Fruit fly (Drosophila melanogaster) whole organism, embryonic: ENCODE results near the gene CG9254.

Experiments used
- ATbp ChIP-seq: fragments of 200-800 bp; sonication (Bioruptor generic); optimal IDR thresholded peaks from 2 replicates; lab custom pipeline; 2017; ENCODE audit warnings: missing biosample characterization, mild to moderate bottlenecking, missing genetic modification characterization, missing genetic modification reagents
- B-H2 ChIP-seq: fragments of 200-800 bp; sonication (Bioruptor generic); optimal IDR thresholded peaks from 2 replicates; lab custom pipeline; 2018; ENCODE audit warnings: missing biosample characterization, mild to moderate bottlenecking, missing genetic modification characterization
- Bteb2 ChIP-seq: fragments of 200-800 bp; sonication (Bioruptor generic); optimal IDR thresholded peaks from 2 replicates; lab custom pipeline; 2016; ENCODE audit warnings: missing biosample characterization, missing genetic modification characterization
- CG10654 ChIP-seq: fragments of 200-800 bp; sonication (Bioruptor generic); optimal IDR thresholded peaks from 2 replicates; lab custom pipeline; 2016; ENCODE audit warnings: missing biosample characterization, missing genetic modification characterization
- CG10979 ChIP-seq: fragments of 200-800 bp; sonication (Bioruptor generic); optimal IDR thresholded peaks from 2 replicates; lab custom pipeline; 2018; ENCODE audit warnings: missing biosample characterization, mild to moderate bottlenecking, missing genetic modification characterization, moderate library complexity
- CG11247 ChIP-seq: fragments of 200-800 bp; sonication (Bioruptor generic); IDR thresholded peaks from 2 replicates; pipeline ENCODE4 v1.3.6; 2022; ENCODE audit warnings: missing biosample characterization, missing genetic modification characterization
- CG14441 ChIP-seq: fragments of 200-800 bp; sonication (Bioruptor generic); IDR thresholded peaks from 2 replicates; pipeline ENCODE4 v1.3.6; 2022; ENCODE audit warnings: missing biosample characterization, missing genetic modification characterization
- CG15269 ChIP-seq: fragments of 200-800 bp; sonication (Bioruptor generic); optimal IDR thresholded peaks from 2 replicates; lab custom pipeline; 2018; ENCODE audit warnings: missing biosample characterization, mild to moderate bottlenecking, missing genetic modification characterization, moderate library complexity
- CG15696 ChIP-seq: fragments of 200-800 bp; sonication (Bioruptor generic); optimal IDR thresholded peaks from 2 replicates; lab custom pipeline; 2019; ENCODE audit warnings: missing biosample characterization, mild to moderate bottlenecking, missing genetic modification characterization, moderate library complexity
- CG1602 ChIP-seq: fragments of 200-800 bp; sonication (Bioruptor generic); optimal IDR thresholded peaks from 3 replicates; lab custom pipeline; 2016; ENCODE audit warnings: missing biosample characterization, missing genetic modification characterization
- CG16863 ChIP-seq: fragments of 200-800 bp; sonication (Bioruptor generic); optimal IDR thresholded peaks from 3 replicates; lab custom pipeline; 2016; ENCODE audit warnings: missing biosample characterization, missing genetic modification characterization
- CG17568 ChIP-seq: fragments of 200-800 bp; sonication (Bioruptor generic); optimal IDR thresholded peaks from 2 replicates; lab custom pipeline; 2018; ENCODE audit warnings: missing biosample characterization, mild to moderate bottlenecking, missing genetic modification characterization, moderate library complexity
- CG17802 ChIP-seq: fragments of 200-800 bp; sonication (Bioruptor generic); optimal IDR thresholded peaks from 2 replicates; lab custom pipeline; 2018; ENCODE audit warnings: missing biosample characterization, mild to moderate bottlenecking, missing genetic modification characterization, moderate library complexity
- CG1832 ChIP-seq: fragments of 200-800 bp; sonication (Bioruptor generic); optimal IDR thresholded peaks from 2 replicates; lab custom pipeline; 2017; ENCODE audit warnings: missing biosample characterization, mild to moderate bottlenecking, missing genetic modification characterization, inconsistent platforms
- CG31224 ChIP-seq: fragments of 200-800 bp; sonication (Bioruptor generic); IDR thresholded peaks from 2 replicates; pipeline ENCODE4 v1.3.6; 2022; ENCODE audit warnings: missing biosample characterization, missing genetic modification characterization
- CG4404 ChIP-seq: fragments of 200-800 bp; sonication (Bioruptor generic); IDR thresholded peaks from 2 replicates; pipeline ENCODE4 v1.3.6; 2022; ENCODE audit warnings: missing biosample characterization, missing genetic modification characterization
- CG4854 ChIP-seq: fragments of 200-800 bp; sonication (Bioruptor generic); optimal IDR thresholded peaks from 2 replicates; lab custom pipeline; 2016; ENCODE audit warnings: missing biosample characterization, missing genetic modification characterization, inconsistent platforms
- CG5245 ChIP-seq: fragments of 200-800 bp; sonication (Bioruptor generic); optimal IDR thresholded peaks from 3 replicates; lab custom pipeline; 2016; ENCODE audit warnings: missing biosample characterization, missing genetic modification characterization
- CG7928 ChIP-seq: fragments of 200-800 bp; sonication (Bioruptor generic); optimal IDR thresholded peaks from 2 replicates; lab custom pipeline; 2017; ENCODE audit warnings: missing biosample characterization, mild to moderate bottlenecking, missing genetic modification characterization
- CG9797 ChIP-seq: fragments of 200-800 bp; sonication (Bioruptor generic); optimal IDR thresholded peaks from 3 replicates; lab custom pipeline; 2018; ENCODE audit warnings: missing biosample characterization, mild to moderate bottlenecking, missing genetic modification characterization
- Camta ChIP-seq: fragments of 200-800 bp; sonication (Bioruptor generic); optimal IDR thresholded peaks from 2 replicates; lab custom pipeline; 2016; ENCODE audit warnings: missing biosample characterization, missing genetic modification characterization
- Dll ChIP-seq: fragments of 200-800 bp; sonication (Bioruptor generic); IDR thresholded peaks from 4 replicates; pipeline ENCODE4 v1.3.6; 2022; ENCODE audit warnings: missing biosample characterization, missing genetic modification characterization; ENCODE audit not compliant: partially characterized antibody
- Eip74EF ChIP-seq, 2 experiments: fragments of 200-800 bp in 1 of 2; fragments of >200 bp in 1 of 2; sonication (Bioruptor generic) in 1 of 2; optimal IDR thresholded peaks; 2 replicates each; lab custom pipeline; 2017 to 2019; ENCODE audit warnings: missing biosample characterization in 2 of 2, missing genetic modification characterization in 2 of 2, mild to moderate bottlenecking in 1 of 2, moderate library complexity in 1 of 2
- HmgD ChIP-seq: fragments of 200-800 bp; sonication (Bioruptor generic); optimal IDR thresholded peaks from 3 replicates; lab custom pipeline; 2016; ENCODE audit warnings: missing biosample characterization, missing genetic modification characterization
- Hr3 ChIP-seq: fragments of 200-800 bp; sonication (Bioruptor generic); optimal IDR thresholded peaks from 3 replicates; lab custom pipeline; 2016; ENCODE audit warnings: missing biosample characterization, missing genetic modification characterization
- MBD-R2 ChIP-seq: fragments of 200-800 bp; sonication (Bioruptor generic); IDR thresholded peaks from 2 replicates; pipeline ENCODE4 v1.3.6; 2022; ENCODE audit warnings: missing biosample characterization, missing genetic modification characterization
- Neu2 ChIP-seq: fragments of 200-800 bp; sonication (Bioruptor generic); optimal IDR thresholded peaks from 3 replicates; lab custom pipeline; 2016; ENCODE audit warnings: missing biosample characterization, missing genetic modification characterization, borderline replicate concordance
- Opbp ChIP-seq: fragments of 200-800 bp; sonication (Bioruptor generic); IDR thresholded peaks from 3 replicates; pipeline ENCODE4 v1.3.6; 2022; ENCODE audit warnings: missing biosample characterization, missing genetic modification characterization; ENCODE audit not compliant: partially characterized antibody
- Poxn ChIP-seq: fragments of 200-800 bp; sonication (Bioruptor generic); IDR thresholded peaks from 2 replicates; pipeline ENCODE4 v1.3.6; 2022; ENCODE audit warnings: missing biosample characterization, missing genetic modification characterization
- Sin3A ChIP-seq: fragments of >200 bp; optimal IDR thresholded peaks from 2 replicates; lab custom pipeline; 2018
- Sry-δ ChIP-seq: fragments of 200-800 bp; sonication (Bioruptor generic); optimal IDR thresholded peaks from 2 replicates; lab custom pipeline; 2016; ENCODE audit warnings: missing biosample characterization, missing genetic modification characterization
- chm ChIP-seq: fragments of 200-800 bp; sonication (Bioruptor generic); IDR thresholded peaks from 2 replicates; pipeline ENCODE4 v1.3.6; 2022; ENCODE audit warnings: missing biosample characterization, missing genetic modification characterization
- dmrt11E ChIP-seq: fragments of 200-800 bp; sonication (Bioruptor generic); optimal IDR thresholded peaks from 3 replicates; lab custom pipeline; 2018; ENCODE audit warnings: missing biosample characterization, mild to moderate bottlenecking, missing genetic modification characterization, moderate library complexity
- dmrt99B ChIP-seq: fragments of 200-800 bp; sonication (Bioruptor generic); optimal IDR thresholded peaks from 2 replicates; lab custom pipeline; 2018; ENCODE audit warnings: missing biosample characterization, mild to moderate bottlenecking, missing genetic modification characterization, moderate library complexity
- dpn ChIP-seq, 2 experiments: fragments of 200-800 bp; sonication (Bioruptor generic); optimal IDR thresholded peaks; 3 replicates each; lab custom pipeline; 2016; ENCODE audit warnings: missing biosample characterization in 2 of 2, missing genetic modification characterization in 2 of 2
- dysf ChIP-seq: fragments of 200-800 bp; sonication (Bioruptor generic); IDR thresholded peaks from 3 replicates; pipeline ENCODE4 v1.3.6; 2022; ENCODE audit warnings: missing biosample characterization, missing genetic modification characterization
- ems ChIP-seq: fragments of 200-800 bp; sonication (Bioruptor generic); optimal IDR thresholded peaks from 3 replicates; lab custom pipeline; 2016; ENCODE audit warnings: missing biosample characterization, missing genetic modification characterization
- exex ChIP-seq: fragments of 200-800 bp; sonication (Bioruptor generic); optimal IDR thresholded peaks from 4 replicates; lab custom pipeline; 2018; ENCODE audit warnings: missing biosample characterization, mild to moderate bottlenecking, missing genetic modification characterization, moderate library complexity
- gfzf ChIP-seq: fragments of 200-800 bp; sonication (Bioruptor generic); optimal IDR thresholded peaks from 2 replicates; lab custom pipeline; 2016; ENCODE audit warnings: missing biosample characterization, mild to moderate bottlenecking, missing genetic modification characterization, moderate library complexity
- grn ChIP-seq: fragments of 200-800 bp; sonication (Bioruptor generic); optimal IDR thresholded peaks from 3 replicates; lab custom pipeline; 2017; ENCODE audit warnings: missing biosample characterization, missing genetic modification characterization
- her ChIP-seq: fragments of 200-800 bp; sonication (Bioruptor generic); optimal IDR thresholded peaks from 2 replicates; lab custom pipeline; 2016; ENCODE audit warnings: missing biosample characterization, missing genetic modification characterization
- ind ChIP-seq: fragments of 200-800 bp; sonication (Bioruptor generic); optimal IDR thresholded peaks from 3 replicates; lab custom pipeline; 2016; ENCODE audit warnings: missing biosample characterization, missing genetic modification characterization
- onecut ChIP-seq: fragments of 200-800 bp; sonication (Bioruptor generic); IDR thresholded peaks from 2 replicates; pipeline ENCODE4 v1.3.6; 2022; ENCODE audit warnings: missing biosample characterization, missing genetic modification characterization
- salm ChIP-seq: fragments of 200-800 bp; sonication (Bioruptor generic); optimal IDR thresholded peaks from 2 replicates; lab custom pipeline; 2018; ENCODE audit warnings: missing biosample characterization, mild to moderate bottlenecking, missing genetic modification characterization
- sisA ChIP-seq: fragments of 200-800 bp; sonication (Bioruptor generic); IDR thresholded peaks from 2 replicates; pipeline ENCODE4 v1.3.6; 2022; ENCODE audit warnings: missing biosample characterization, missing genetic modification characterization
- tin ChIP-seq: fragments of 200-800 bp; sonication (Bioruptor generic); optimal IDR thresholded peaks from 3 replicates; lab custom pipeline; 2016; ENCODE audit warnings: missing biosample characterization, missing genetic modification characterization
- tio ChIP-seq: fragments of 200-800 bp; sonication (Bioruptor generic); optimal IDR thresholded peaks from 2 replicates; lab custom pipeline; 2017; ENCODE audit warnings: missing biosample characterization, missing genetic modification characterization, inconsistent platforms
- ttk ChIP-seq: fragments of 200-800 bp; sonication (Bioruptor generic); IDR thresholded peaks from 2 replicates; pipeline ENCODE4 v2.1.2; 2022; ENCODE audit warnings: missing biosample characterization, missing genetic modification characterization
- unpg ChIP-seq: fragments of 200-800 bp; sonication (Bioruptor generic); optimal IDR thresholded peaks from 3 replicates; lab custom pipeline; 2018; ENCODE audit warnings: missing biosample characterization, mild to moderate bottlenecking, missing genetic modification characterization, moderate library complexity
- vnd ChIP-seq: fragments of 200-800 bp; sonication (Bioruptor generic); IDR thresholded peaks from 3 replicates; pipeline ENCODE4 v1.3.6; 2022; ENCODE audit warnings: missing biosample characterization, missing genetic modification characterization; ENCODE audit not compliant: partially characterized antibody
- yki ChIP-seq: fragments of >200 bp; optimal IDR thresholded peaks from 3 replicates; lab custom pipeline; 2018
- zfh1 ChIP-seq: fragments of 200-800 bp; sonication (Bioruptor generic); IDR thresholded peaks from 3 replicates; pipeline ENCODE4 v1.3.6; 2022; ENCODE audit warnings: missing biosample characterization, missing genetic modification characterization

Gene CG9254

DNA sequence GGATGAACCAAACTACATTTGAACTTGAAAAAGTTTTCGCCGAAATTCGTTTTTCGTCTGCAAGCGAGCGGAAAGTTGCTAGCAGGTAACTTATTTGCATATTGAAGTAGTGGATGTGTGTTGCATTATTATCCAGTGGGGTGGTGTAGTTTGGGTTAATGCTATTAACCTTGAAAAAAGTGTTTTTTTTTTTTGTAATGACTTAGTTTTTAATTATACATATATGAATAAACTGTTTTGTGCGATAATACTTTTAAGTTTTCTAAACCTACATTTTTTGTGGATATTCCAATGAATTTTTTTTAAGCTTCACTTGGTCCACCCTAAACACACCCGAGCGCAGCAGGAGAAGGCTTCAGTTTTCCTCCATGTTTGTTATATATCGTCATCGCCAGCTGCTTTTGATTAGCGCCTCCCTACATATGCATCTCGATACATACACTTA is 26.0 kb downstream of the CG9254 start (continued):
- TF ChIP-seq B-H2 = no peak
- TF ChIP-seq CG10979 (tag; lab: Kevin White, UChicago) = peak; percentile 55
- TF ChIP-seq vnd = no peak
- 0 out of 3 replicates have a peak, but pooled peaks have one; percentile 25 for TF ChIP-seq dysf (GFP tag; lab: Robert Waterston, UW)
- no peak for TF ChIP-seq MBD-R2 (GFP tag; lab: Robert Waterston, UW)
- no peak for TF ChIP-seq CG11247 (GFP tag; lab: Robert Waterston, UW)
- peak; percentile 47 for TF ChIP-seq unpg
- TF ChIP-seq CG5245 (GFP tag; lab: Kevin White, UChicago) = no peak
- TF ChIP-seq ind = peak; percentile 4
- peak; percentile 37 for TF ChIP-seq tio (GFP tag; lab: Kevin White, UChicago)
- TF ChIP-seq CG17802 (tag; lab: Kevin White, UChicago) = no peak
- TF ChIP-seq chm (GFP tag; lab: Robert Waterston, UW) = no peak
- TF ChIP-seq tin (GFP tag; lab: Kevin White, UChicago) = peak; percentile 1
- no peak for TF ChIP-seq dmrt11E (tag; lab: Kevin White, UChicago)
- peak in 1 of 2 experiments; percentile 38 for TF ChIP-seq dpn (GFP tag; optimal IDR thresholded peaks at IDR 0.05; lab: Kevin White, UChicago)
- no peak for TF ChIP-seq CG17568 (GFP tag; lab: Kevin White, UChicago)
- no peak for TF ChIP-seq CG10654
- no peak for TF ChIP-seq yki (lab: Kevin White, UChicago)
- no peak for TF ChIP-seq gfzf (GFP tag; lab: Kevin White, UChicago)
- TF ChIP-seq Neu2 (GFP tag; lab: Kevin White, UChicago) = no peak
- TF ChIP-seq salm (tag; lab: Kevin White, UChicago) = no peak
- no peak for TF ChIP-seq CG4854 (GFP tag; lab: Kevin White, UChicago)
- no peak for TF ChIP-seq ttk (GFP tag; lab: Robert Waterston, UW)
- TF ChIP-seq Eip74EF (GFP tag; optimal IDR thresholded peaks at IDR 0.05; lab: Kevin White, UChicago) = peak in 1 of 2 experiments; percentile 12
- TF ChIP-seq grn (GFP tag; lab: Kevin White, UChicago) = no peak
- no peak for TF ChIP-seq ems (GFP tag; lab: Kevin White, UChicago)
- 0 out of 2 replicates have a peak, but pooled peaks have one; percentile 14 for TF ChIP-seq onecut (GFP tag; lab: Robert Waterston, UW)
- no peak for TF ChIP-seq CG9797 (GFP tag; lab: Kevin White, UChicago)
- TF ChIP-seq Camta = no peak
- no peak for TF ChIP-seq CG16863 (GFP tag; lab: Kevin White, UChicago)
- TF ChIP-seq CG1602 = no peak
- TF ChIP-seq Bteb2 (GFP tag; lab: Kevin White, UChicago) = no peak
- TF ChIP-seq CG1832 (GFP tag; lab: Kevin White, UChicago) = no peak
- no peak for TF ChIP-seq HmgD
- TF ChIP-seq Sry-δ (GFP tag; lab: Kevin White, UChicago) = no peak
- no peak for TF ChIP-seq Hr3 (GFP tag; lab: Kevin White, UChicago)
- no peak for TF ChIP-seq Opbp (GFP tag; lab: Robert Waterston, UW)
- no peak for TF ChIP-seq CG14441 (GFP tag; lab: Robert Waterston, UW)
- TF ChIP-seq CG15269 (tag; lab: Kevin White, UChicago) = peak; percentile 37
- TF ChIP-seq zfh1 (GFP tag; lab: Robert Waterston, UW) = 0 out of 3 replicates have a peak, but pooled peaks have one; percentile 23
- peak; percentile 29 for TF ChIP-seq ATbp
- no peak for TF ChIP-seq exex (tag; lab: Kevin White, UChicago)
- TF ChIP-seq sisA (GFP tag; lab: Robert Waterston, UW) = 0 out of 2 replicates have a peak, but pooled peaks have one; percentile 18
- TF ChIP-seq Poxn = no peak
- TF ChIP-seq CG7928 (GFP tag; lab: Kevin White, UChicago) = no peak
- no peak for TF ChIP-seq CG31224 (GFP tag; lab: Robert Waterston, UW)
- TF ChIP-seq her (GFP tag; lab: Kevin White, UChicago) = no peak
- TF ChIP-seq CG15696 = no peak
- no peak for TF ChIP-seq Sin3A (lab: Kevin White, UChicago)
- TF ChIP-seq CG4404 (GFP tag; lab: Robert Waterston, UW) = no peak
- TF ChIP-seq Dll (GFP tag; lab: Robert Waterston, UW) = no peak
- TF ChIP-seq dmrt99B (tag; lab: Kevin White, UChicago) = peak; percentile 63
